Fruit fly (Drosophila melanogaster) Kc167 (cell line): ENCODE measurements around the gene CG9328.

Source experiments
- Myc ChIP-seq: fragments of >200 bp; optimal IDR thresholded peaks from 2 replicates; lab custom pipeline; 2017; ENCODE audit warnings: missing external identifiers
- Sin3A ChIP-seq: fragments of >200 bp; optimal IDR thresholded peaks from 2 replicates; lab custom pipeline; 2018; ENCODE audit warnings: missing external identifiers
- h ChIP-seq: fragments of >200 bp; optimal IDR thresholded peaks from 3 replicates; lab custom pipeline; 2018; ENCODE audit warnings: missing external identifiers
- insv ChIP-seq: fragments of >200 bp; optimal IDR thresholded peaks from 3 replicates; lab custom pipeline; 2018; ENCODE audit warnings: missing external identifiers
- psq ChIP-seq: fragments of >200 bp; optimal IDR thresholded peaks from 2 replicates; lab custom pipeline; 2017; ENCODE audit warnings: missing external identifiers
- ttk ChIP-seq: sonication (Bioruptor generic); optimal IDR thresholded peaks from 2 replicates; lab custom pipeline; 2017; ENCODE audit warnings: missing external identifiers

Gene CG9328

dm6 chr2L:20858371-20859340 lies 61.1 kb downstream of the CG9328 start, which contains the start of gene bero:
TSS of gene bero (plus strand) at chr2L:20858695.
- no peak for TF ChIP-seq h (lab: Kevin White, UChicago)
- TF ChIP-seq insv (lab: Kevin White, UChicago), result no peak
- no peak for TF ChIP-seq psq (lab: Kevin White, UChicago)
- TF ChIP-seq ttk (lab: Kevin White, UChicago), result no peak
- no peak for TF ChIP-seq Sin3A
- no peak for TF ChIP-seq Myc (lab: Kevin White, UChicago)
